Worm (Caenorhabditis elegans): ENCODE results near the gene D1005.4.
A peak's percentile ranks its signal among the peaks of the same experiment; 100 is the strongest.

The D1005.4 gene

DNA sequence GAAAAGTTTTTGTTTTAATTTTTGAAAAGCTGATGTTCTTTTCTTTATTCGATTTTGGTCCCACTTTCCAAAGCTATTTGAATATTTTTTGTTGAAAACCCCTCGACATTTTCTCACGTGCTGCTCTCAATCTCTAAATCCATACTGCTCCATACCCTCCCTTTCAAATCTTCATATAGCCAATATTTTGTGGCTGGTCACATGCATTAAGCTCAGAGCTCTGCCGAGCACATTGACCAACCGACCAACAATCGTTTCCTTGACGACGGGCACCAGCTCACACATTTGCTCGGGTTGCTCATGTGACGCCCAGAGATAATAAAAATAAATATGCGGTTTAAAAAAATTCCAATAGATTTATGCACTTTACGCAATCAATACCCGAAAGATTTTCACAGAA is 46.7 kb downstream of the D1005.4 start (continued):
- TF ChIP-seq egl-27 (tag; optimal IDR thresholded peaks at IDR 0.05) (no peak), lsy-2 (tag; optimal IDR thresholded peaks at IDR 0.05) (peak; percentile 11 to 16), aha-1 (tag; optimal IDR thresholded peaks at IDR 0.05) (no peak), F16B12.6 (tag; optimal IDR thresholded peaks at IDR 0.05) (no peak), snu-23 (GFP tag; optimal IDR thresholded peaks at IDR 0.05) (peak; percentile 40), alr-1 (tag; optimal IDR thresholded peaks at IDR 0.05; ENCODE audit: borderline replicate concordance) (no peak), ceh-88 (GFP tag; IDR thresholded peaks at IDR 0.05) (no peak), C34B4.2 (tag; optimal IDR thresholded peaks at IDR 0.05) (no peak), nhr-19 (GFP tag; conservative IDR thresholded peaks at IDR 0.05) (peak; percentile 18; the same call in 1 of the 2 replicates), nhr-11 (tag; optimal IDR thresholded peaks at IDR 0.05) (no peak), nhr-20 (tag; optimal IDR thresholded peaks at IDR 0.05) (no peak), aly-2 (tag; optimal IDR thresholded peaks at IDR 0.05) (no peak), lin-15B (tag; optimal IDR thresholded peaks at IDR 0.05) (no peak), ceh-8 (GFP tag; optimal IDR thresholded peaks at IDR 0.05) (no peak), efl-1 (optimal IDR thresholded peaks at IDR 0.05) (no peak), efl-1 (GFP tag; optimal IDR thresholded peaks at IDR 0.05 in 1 of 2) (no peak), fos-1 (tag; optimal IDR thresholded peaks at IDR 0.05) (no peak), elt-3 (tag; optimal IDR thresholded peaks at IDR 0.05) (no peak), fkh-4 (tag; optimal IDR thresholded peaks at IDR 0.05; ENCODE audit: borderline replicate concordance) (no peak), mab-9 (GFP tag; IDR thresholded peaks at IDR 0.05) (no peak), nhr-84 (tag; optimal IDR thresholded peaks at IDR 0.05) (no peak), elt-2 (tag; optimal IDR thresholded peaks at IDR 0.05) (no peak), hlh-17 (GFP tag; optimal IDR thresholded peaks at IDR 0.05; ENCODE audit: borderline replicate concordance) (no peak), dsc-1 (tag; optimal IDR thresholded peaks at IDR 0.05) (peak; percentile 79), ceh-82 (tag; optimal IDR thresholded peaks at IDR 0.05) (peak in 2 of 3 experiments; percentile 23 to 43), nhr-28 (tag; optimal IDR thresholded peaks at IDR 0.05) (no peak), jun-1 (tag; optimal IDR thresholded peaks at IDR 0.05) (peak; percentile 37), unc-86 (tag; optimal IDR thresholded peaks at IDR 0.05) (no peak), ces-1 (GFP tag; optimal IDR thresholded peaks at IDR 0.05) (no peak), fkh-8 (tag; optimal IDR thresholded peaks at IDR 0.05) (peak; percentile 82), hpl-2 (GFP tag; optimal IDR thresholded peaks at IDR 0.05) (no peak), xbp-1 (tag; optimal IDR thresholded peaks at IDR 0.05) (no peak), tbx-2 (tag; optimal IDR thresholded peaks at IDR 0.05) (peak; percentile 10), ama-1 (optimal IDR thresholded peaks at IDR 0.05) (no peak), pax-3 (tag; optimal IDR thresholded peaks at IDR 0.05) (peak; percentile 57), C04F5.9 (tag; optimal IDR thresholded peaks at IDR 0.05) (no peak), grh-1 (GFP tag; IDR thresholded peaks at IDR 0.05) (no peak), lir-3 (tag; optimal IDR thresholded peaks at IDR 0.05; ENCODE audit: poor library complexity) (no peak), isw-1 (GFP tag; IDR thresholded peaks at IDR 0.05) (no peak), swsn-7 (tag; optimal IDR thresholded peaks at IDR 0.05) (peak; percentile 35), lin-13 (GFP tag; optimal IDR thresholded peaks at IDR 0.05) (no peak), efl-3 (GFP tag; optimal IDR thresholded peaks at IDR 0.05) (no peak), unc-130 (tag; optimal IDR thresholded peaks at IDR 0.05) (no peak), pqm-1 (tag; optimal IDR thresholded peaks at IDR 0.05) (no peak)

DNA sequence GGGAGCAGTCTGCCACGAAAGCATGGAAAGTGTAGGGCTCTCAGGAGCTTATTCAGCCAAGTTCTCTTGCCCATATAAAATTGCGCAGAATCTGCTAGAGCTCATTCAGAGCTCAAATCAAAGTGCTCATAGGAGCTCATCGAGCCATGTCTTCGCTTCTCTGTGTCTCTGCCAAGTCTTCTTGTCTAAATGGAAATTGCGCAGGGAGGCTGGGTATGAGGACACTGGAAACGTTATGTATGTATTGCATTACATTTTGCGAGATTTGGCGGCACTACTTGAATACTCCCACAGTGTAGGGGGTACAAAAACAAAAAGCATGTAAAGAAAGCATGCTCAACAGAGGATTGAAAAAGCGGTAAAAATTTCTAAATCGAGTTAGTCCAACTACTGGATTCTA is 48.5 kb downstream of the D1005.4 start:
- peak; percentile 11 for TF ChIP-seq tbx-2 (tag; optimal IDR thresholded peaks at IDR 0.05)
- no peak for TF ChIP-seq C34B4.2 (tag; optimal IDR thresholded peaks at IDR 0.05)
- peak; percentile 1 for TF ChIP-seq jun-1 (tag; optimal IDR thresholded peaks at IDR 0.05)
- peak; percentile 68 for TF ChIP-seq nhr-47 (tag; optimal IDR thresholded peaks at IDR 0.05)
- peak; percentile 55 for TF ChIP-seq fkh-10 (GFP tag; optimal IDR thresholded peaks at IDR 0.05)
- TF ChIP-seq fkh-8 (tag; optimal IDR thresholded peaks at IDR 0.05): peak; percentile 43
- TF ChIP-seq efl-1 (optimal IDR thresholded peaks at IDR 0.05): peak in 1 of 2 experiments; percentile 17
- TF ChIP-seq efl-1 (GFP tag; optimal IDR thresholded peaks at IDR 0.05 in 1 of 2): peak in 1 of 2 experiments; percentile 70
- peak; percentile 4 for TF ChIP-seq mep-1 (tag; optimal IDR thresholded peaks at IDR 0.05)
- TF ChIP-seq skn-1 (tag; optimal IDR thresholded peaks at IDR 0.05): peak; percentile 22
- TF ChIP-seq lin-15B (tag; optimal IDR thresholded peaks at IDR 0.05): no peak
- TF ChIP-seq ceh-82 (tag; optimal IDR thresholded peaks at IDR 0.05): peak; percentile 10 to 57 (median 21)
- peak; percentile 18 for TF ChIP-seq snu-23 (GFP tag; optimal IDR thresholded peaks at IDR 0.05)
- peak; percentile 53 for TF ChIP-seq dsc-1 (tag; optimal IDR thresholded peaks at IDR 0.05)
- no peak for TF ChIP-seq ceh-8 (GFP tag; optimal IDR thresholded peaks at IDR 0.05)
- TF ChIP-seq rnt-1 (tag; optimal IDR thresholded peaks at IDR 0.05): peak; percentile 9

Data from whole organism, L1 larva.